Worm (Caenorhabditis elegans): ENCODE data around the gene spp-10.

The spp-10 gene

ce11 chrIV:8528345-8528744, 51.4 kb downstream of the spp-10 start:
- TF ChIP-seq cey-2 (tag; optimal IDR thresholded peaks at IDR 0.05; ENCODE audit: borderline replicate concordance, insufficient read depth) (peak; percentile 81), hif-1 (tag; optimal IDR thresholded peaks at IDR 0.05) (peak in 1 of 2 experiments; percentile 34), nhr-11 (tag; optimal IDR thresholded peaks at IDR 0.05) (no peak), tra-1 (GFP tag; IDR thresholded peaks at IDR 0.05) (peak; percentile 67; the same call in 1 of the 2 replicates), php-3 (GFP tag; IDR thresholded peaks at IDR 0.05) (peak; percentile 83), nhr-77 (tag; optimal IDR thresholded peaks at IDR 0.05) (peak; percentile 27), duxl-1 (tag; optimal IDR thresholded peaks at IDR 0.05; ENCODE audit: poor library complexity) (peak; percentile 1), daf-19 (GFP tag; conservative IDR thresholded peaks at IDR 0.05) (no peak), unc-130 (GFP tag; optimal IDR thresholded peaks at IDR 0.05) (no peak), lin-15B (tag; optimal IDR thresholded peaks at IDR 0.05) (no peak), daf-16 (GFP tag; optimal IDR thresholded peaks at IDR 0.05) (peak in 1 of 2 experiments; percentile 11), daf-16 (tag; optimal IDR thresholded peaks at IDR 0.05) (peak; percentile 97), Y5F2A.4 (GFP tag; optimal IDR thresholded peaks at IDR 0.05) (no peak), ama-1 (optimal IDR thresholded peaks at IDR 0.05) (peak; percentile 11), unc-62 (GFP tag; optimal IDR thresholded peaks at IDR 0.05 in 1 of 2) (no peak), unc-62 (tag; optimal IDR thresholded peaks at IDR 0.05) (no peak), hlh-30 (tag; optimal IDR thresholded peaks at IDR 0.05; ENCODE audit: insufficient read depth) (peak; percentile 76), ztf-7 (tag; optimal IDR thresholded peaks at IDR 0.05) (no peak), aha-1 (tag) (peak; percentile 92), nhr-10 (tag; optimal IDR thresholded peaks at IDR 0.05) (no peak), skn-1 (tag; optimal IDR thresholded peaks at IDR 0.05) (no peak), lsy-2 (tag; optimal IDR thresholded peaks at IDR 0.05) (peak in 1 of 2 experiments; percentile 49), madf-9 (GFP tag; conservative IDR thresholded peaks at IDR 0.05) (no peak), fos-1 (tag; optimal IDR thresholded peaks at IDR 0.05) (no peak), fkh-10 (GFP tag; optimal IDR thresholded peaks at IDR 0.05) (no peak), zfp-2 (tag; optimal IDR thresholded peaks at IDR 0.05) (no peak), rbr-2 (tag; optimal IDR thresholded peaks at IDR 0.05) (no peak), Y75B8A.6 (GFP tag; IDR thresholded peaks at IDR 0.05) (no peak), zag-1 (tag; optimal IDR thresholded peaks at IDR 0.05) (no peak), pqm-1 (tag; optimal IDR thresholded peaks at IDR 0.05) (peak; percentile 80), R02D3.7 (tag; optimal IDR thresholded peaks at IDR 0.05) (no peak), vab-7 (GFP tag; IDR thresholded peaks at IDR 0.05) (no peak), lin-1 (GFP tag; IDR thresholded peaks at IDR 0.05) (no peak), nhr-48 (tag; optimal IDR thresholded peaks at IDR 0.05) (peak; percentile 72), dve-1 (tag; optimal IDR thresholded peaks at IDR 0.05; ENCODE audit: insufficient read depth) (peak; percentile 94), egl-43 (GFP tag; IDR thresholded peaks at IDR 0.05) (no peak), mxl-3 (GFP tag; optimal IDR thresholded peaks at IDR 0.05) (peak; percentile 80), ctbp-1 (GFP tag; IDR thresholded peaks at IDR 0.05) (no peak), hmg-1.1 (GFP tag; IDR thresholded peaks at IDR 0.05) (no peak), lin-39 (tag; optimal IDR thresholded peaks at IDR 0.05) (no peak), ces-1 (GFP tag; optimal IDR thresholded peaks at IDR 0.05) (no peak), mep-1 (tag; optimal IDR thresholded peaks at IDR 0.05) (peak; percentile 37), dmd-9 (GFP tag; IDR thresholded peaks at IDR 0.05) (no peak), mes-2 (tag; optimal IDR thresholded peaks at IDR 0.05; ENCODE audit: poor library complexity, severe bottlenecking) (peak; percentile 25), Y105C5A.15 (GFP tag; IDR thresholded peaks at IDR 0.05) (no peak), D1046.2 (GFP tag; IDR thresholded peaks at IDR 0.05) (no peak), lin-29 (GFP tag; IDR thresholded peaks at IDR 0.05) (no peak), gei-8 (GFP tag; optimal IDR thresholded peaks at IDR 0.05) (no peak), tag-97 (GFP tag; IDR thresholded peaks at IDR 0.05) (no peak), daf-8 (GFP tag; IDR thresholded peaks at IDR 0.05) (no peak), ceh-82 (tag; optimal IDR thresholded peaks at IDR 0.05) (no peak), nhr-25 (tag; optimal IDR thresholded peaks at IDR 0.05; ENCODE audit: borderline replicate concordance, insufficient read depth) (no peak)
